Fruit fly (Drosophila melanogaster) whole organism, prepupa: ENCODE measurements around the gene CG10096.

Source experiments
- CG3032 ChIP-seq: fragments of 200-800 bp; optimal IDR thresholded peaks from 2 replicates; lab custom pipeline; 2019; ENCODE audit warnings: missing biosample characterization, mild to moderate bottlenecking, missing genetic modification characterization, moderate library complexity
- CG31627 ChIP-seq: fragments of 200-800 bp; sonication (Bioruptor generic); optimal IDR thresholded peaks from 3 replicates; lab custom pipeline; 2016; ENCODE audit warnings: missing biosample characterization, missing genetic modification characterization
- Eip93F ChIP-seq: fragments of 200-800 bp; sonication (Bioruptor generic); optimal IDR thresholded peaks from 2 replicates; lab custom pipeline; 2016; ENCODE audit warnings: missing biosample characterization, mild to moderate bottlenecking, missing genetic modification characterization
- Ets21C ChIP-seq: fragments of 200-800 bp; sonication (Bioruptor generic); optimal IDR thresholded peaks from 3 replicates; lab custom pipeline; 2016; ENCODE audit warnings: missing biosample characterization, missing genetic modification characterization
- achi ChIP-seq: fragments of 200-800 bp; sonication (Bioruptor generic); optimal IDR thresholded peaks from 3 replicates; lab custom pipeline; 2016; ENCODE audit warnings: missing biosample characterization, missing genetic modification characterization
- cyc ChIP-seq: fragments of 200-800 bp; sonication (Bioruptor generic); optimal IDR thresholded peaks from 3 replicates; lab custom pipeline; 2016; ENCODE audit warnings: missing biosample characterization, missing genetic modification characterization
- lz ChIP-seq: fragments of 200-800 bp; sonication (Bioruptor generic); optimal IDR thresholded peaks from 3 replicates; lab custom pipeline; 2016; ENCODE audit warnings: missing biosample characterization, missing genetic modification characterization
- salr ChIP-seq, 2 experiments: fragments of 200-800 bp; sonication (Bioruptor generic); optimal IDR thresholded peaks; 3 replicates each; lab custom pipeline; 2016 to 2018; ENCODE audit warnings: missing biosample characterization in 2 of 2, missing genetic modification characterization in 2 of 2, mild to moderate bottlenecking in 1 of 2

dm6 chr3R:12365264-12365840 is 30.4 kb downstream of the CG10096 start, which contains the start of gene GstD10:
- no peak for TF ChIP-seq salr (GFP tag; optimal IDR thresholded peaks at IDR 0.05; lab: Kevin White, UChicago)
- TF ChIP-seq CG3032 (tag; lab: Kevin White, UChicago), result no peak
- TF ChIP-seq CG31627 (GFP tag; lab: Kevin White, UChicago), result no peak
- no peak for TF ChIP-seq cyc (GFP tag; lab: Kevin White, UChicago)
- TF ChIP-seq achi (GFP tag; lab: Kevin White, UChicago), result no peak
- TF ChIP-seq lz (GFP tag; lab: Kevin White, UChicago), result no peak
- no peak for TF ChIP-seq Ets21C (GFP tag; lab: Kevin White, UChicago)
- no peak for TF ChIP-seq Eip93F (GFP tag; lab: Kevin White, UChicago)
